Worm (Caenorhabditis elegans) whole organism, L4 larva: ENCODE data around the gene nhr-68.
A peak's percentile ranks its signal among the peaks of the same experiment; 100 is the strongest.

Experiments
- D1046.2 ChIP-seq: fragments of 200-800 bp; sonication (Bioruptor generic); IDR thresholded peaks from 2 replicates; pipeline ENCODE4 v1.3.6; 2022; ENCODE audit warnings: missing genetic modification characterization, missing compliant biosample characterization
- F26F4.8 ChIP-seq: fragments of 200-800 bp; sonication (Bioruptor generic); conservative IDR thresholded peaks from 2 replicates; pipeline ENCODE4 v1.3.6; 2022; ENCODE audit warnings: missing genetic modification characterization, missing compliant biosample characterization
- F44E2.7 ChIP-seq: fragments of 200-800 bp; sonication (Bioruptor generic); IDR thresholded peaks from 2 replicates; pipeline ENCODE4 v2.1.2; 2022; ENCODE audit warnings: missing genetic modification characterization, missing compliant biosample characterization
- F49E8.2 ChIP-seq: sonication (generic microtip); optimal IDR thresholded peaks from 2 replicates; lab custom pipeline; 2016; ENCODE audit warnings: missing compliant biosample characterization, mild to moderate bottlenecking, missing genetic modification characterization, borderline replicate concordance
- R02D3.7 ChIP-seq: fragments of 150-350 bp; sonication (generic microtip); optimal IDR thresholded peaks from 3 replicates; lab custom pipeline; 2014; ENCODE audit warnings: missing biosample characterization, missing genetic modification characterization
- T20F7.1 ChIP-seq: fragments of 200-800 bp; sonication (Bioruptor generic); optimal IDR thresholded peaks from 2 replicates; lab custom pipeline; 2018; ENCODE audit warnings: mild to moderate bottlenecking, missing genetic modification characterization, missing compliant biosample characterization
- Y105C5A.15 ChIP-seq: fragments of 200-800 bp; sonication (Bioruptor generic); IDR thresholded peaks from 2 replicates; pipeline ENCODE4 v1.3.6; 2022; ENCODE audit warnings: missing genetic modification characterization, missing compliant biosample characterization
- Y75B8A.6 ChIP-seq: fragments of 200-800 bp; sonication (Bioruptor generic); IDR thresholded peaks from 2 replicates; pipeline ENCODE4 v1.3.6; 2022; ENCODE audit warnings: missing genetic modification reagents, missing genetic modification characterization, missing compliant biosample characterization
- ZK546.5 ChIP-seq, 2 experiments: sonication (generic microtip); optimal IDR thresholded peaks; 2 replicates each; lab custom pipeline; 2017; ENCODE audit warnings: missing biosample characterization in 2 of 2, missing genetic modification characterization in 2 of 2
- ama-1 ChIP-seq: fragments of 150-350 bp; optimal IDR thresholded peaks from 2 replicates; lab custom pipeline; 2014; ENCODE audit warnings: inconsistent platforms, mixed read lengths
- ceh-20 ChIP-seq: fragments of 200-800 bp; sonication (Bioruptor generic); IDR thresholded peaks from 2 replicates; pipeline ENCODE4 v1.3.6; 2022; ENCODE audit warnings: missing genetic modification reagents, missing genetic modification characterization, missing compliant biosample characterization
- ceh-44 ChIP-seq: fragments of 200-800 bp; sonication (Bioruptor generic); IDR thresholded peaks from 2 replicates; pipeline ENCODE4 v1.3.6; 2022; ENCODE audit warnings: missing genetic modification reagents, missing genetic modification characterization, missing compliant biosample characterization
- ceh-62 ChIP-seq: sonication (generic microtip); optimal IDR thresholded peaks from 2 replicates; lab custom pipeline; 2017; ENCODE audit warnings: missing biosample characterization, missing genetic modification characterization
- cey-2 ChIP-seq: sonication (generic microtip); optimal IDR thresholded peaks from 3 replicates; lab custom pipeline; 2017; ENCODE audit warnings: missing genetic modification characterization, mild to moderate bottlenecking, missing compliant biosample characterization, antibody characterized with exemption, borderline replicate concordance; ENCODE audit not compliant: insufficient read depth
- ctbp-1 ChIP-seq: fragments of 200-800 bp; sonication (Bioruptor generic); IDR thresholded peaks from 2 replicates; pipeline ENCODE4 v1.3.6; 2022; ENCODE audit warnings: missing genetic modification reagents, missing genetic modification characterization, missing compliant biosample characterization
- daf-12 ChIP-seq: fragments of 150-350 bp; optimal IDR thresholded peaks from 2 replicates; lab custom pipeline; 2014; ENCODE audit warnings: missing biosample characterization, missing genetic modification reagents, missing genetic modification characterization
- dpl-1 ChIP-seq: fragments of 150-350 bp; optimal IDR thresholded peaks from 2 replicates; lab custom pipeline; 2014; ENCODE audit warnings: missing biosample characterization, missing genetic modification reagents, missing genetic modification characterization
- duxl-1 ChIP-seq: sonication (generic microtip); optimal IDR thresholded peaks from 2 replicates; lab custom pipeline; 2016; ENCODE audit warnings: mild to moderate bottlenecking, missing genetic modification characterization, moderate library complexity, missing compliant biosample characterization; ENCODE audit not compliant: poor library complexity
- egl-27 ChIP-seq: sonication (generic microtip); optimal IDR thresholded peaks from 3 replicates; lab custom pipeline; 2017; ENCODE audit warnings: missing biosample characterization, missing genetic modification reagents, missing genetic modification characterization
- egl-43 ChIP-seq: fragments of 200-800 bp; sonication (Bioruptor generic); IDR thresholded peaks from 2 replicates; pipeline ENCODE4 v1.3.6; 2022; ENCODE audit warnings: missing genetic modification reagents, missing genetic modification characterization, missing compliant biosample characterization
- fos-1 ChIP-seq: fragments of 150-350 bp; optimal IDR thresholded peaks from 2 replicates; lab custom pipeline; 2014; ENCODE audit warnings: missing biosample characterization, missing genetic modification characterization
- gei-8 ChIP-seq: fragments of 200-800 bp; sonication (Bioruptor generic); optimal IDR thresholded peaks from 2 replicates; lab custom pipeline; 2018; ENCODE audit warnings: mild to moderate bottlenecking, missing genetic modification characterization, missing compliant biosample characterization
- hif-1 ChIP-seq, 2 experiments: sonication (generic microtip); optimal IDR thresholded peaks; 2 replicates each; lab custom pipeline; 2016 to 2017; ENCODE audit warnings: missing compliant biosample characterization in 2 of 2, missing genetic modification characterization in 2 of 2, missing genetic modification reagents in 2 of 2, missing genotype in 2 of 2, mild to moderate bottlenecking in 1 of 2
- hlh-11 ChIP-seq: fragments of 200-800 bp; sonication (Bioruptor generic); optimal IDR thresholded peaks from 2 replicates; lab custom pipeline; 2018; ENCODE audit warnings: mild to moderate bottlenecking, missing genetic modification characterization, missing compliant biosample characterization
- hmg-1.1 ChIP-seq: fragments of 200-800 bp; sonication (Bioruptor generic); IDR thresholded peaks from 2 replicates; pipeline ENCODE4 v1.3.6; 2022; ENCODE audit warnings: missing genetic modification reagents, missing genetic modification characterization, missing compliant biosample characterization
- jun-1 ChIP-seq: fragments of 150-350 bp; optimal IDR thresholded peaks from 2 replicates; lab custom pipeline; 2014; ENCODE audit warnings: missing biosample characterization, missing genetic modification reagents, missing genetic modification characterization
- lin-13 ChIP-seq: fragments of 150-350 bp; optimal IDR thresholded peaks from 2 replicates; lab custom pipeline; 2014; ENCODE audit warnings: missing biosample characterization, missing genetic modification reagents, missing genetic modification characterization
- lin-29 ChIP-seq: fragments of 200-800 bp; sonication (Bioruptor generic); IDR thresholded peaks from 2 replicates; pipeline ENCODE4 v1.3.6; 2022; ENCODE audit warnings: missing genetic modification reagents, missing genetic modification characterization, missing compliant biosample characterization
- lin-38 ChIP-seq: fragments of 200-800 bp; sonication (Bioruptor generic); IDR thresholded peaks from 2 replicates; pipeline ENCODE4 v1.3.6; 2022; ENCODE audit warnings: missing genetic modification reagents, missing genetic modification characterization, missing compliant biosample characterization
- lir-3 ChIP-seq: sonication (generic microtip); optimal IDR thresholded peaks from 2 replicates; lab custom pipeline; 2016; ENCODE audit warnings: mild to moderate bottlenecking, missing genetic modification characterization, missing compliant biosample characterization
- madf-9 ChIP-seq: fragments of 200-800 bp; sonication (Bioruptor generic); conservative IDR thresholded peaks from 2 replicates; pipeline ENCODE4 v1.3.6; 2022; ENCODE audit warnings: missing genetic modification reagents, missing genetic modification characterization, missing compliant biosample characterization
- mep-1 ChIP-seq: fragments of 150-350 bp; sonication (generic microtip); optimal IDR thresholded peaks from 3 replicates; lab custom pipeline; 2014; ENCODE audit warnings: missing biosample characterization, missing genetic modification characterization
- mxl-2 ChIP-seq: fragments of 200-800 bp; sonication (Bioruptor generic); conservative IDR thresholded peaks from 2 replicates; pipeline ENCODE4 v1.3.6; 2022; ENCODE audit warnings: missing genetic modification reagents, missing genetic modification characterization, missing compliant biosample characterization
- mxl-3 ChIP-seq: fragments of 200-800 bp; sonication (Bioruptor generic); optimal IDR thresholded peaks from 2 replicates; lab custom pipeline; 2018; ENCODE audit warnings: mild to moderate bottlenecking, missing genetic modification characterization, missing compliant biosample characterization
- nhr-102 ChIP-seq: sonication (generic microtip); optimal IDR thresholded peaks from 2 replicates; lab custom pipeline; 2016; ENCODE audit warnings: mild to moderate bottlenecking, missing genetic modification characterization, moderate library complexity, missing compliant biosample characterization
- nhr-41 ChIP-seq: fragments of 200-800 bp; sonication (Bioruptor generic); IDR thresholded peaks from 2 replicates; pipeline ENCODE4 v1.3.6; 2022; ENCODE audit warnings: missing genetic modification reagents, missing genetic modification characterization, missing compliant biosample characterization
- nhr-48 ChIP-seq: sonication (generic microtip); optimal IDR thresholded peaks from 2 replicates; lab custom pipeline; 2016; ENCODE audit warnings: mild to moderate bottlenecking, missing genetic modification characterization, missing compliant biosample characterization
- nhr-6 ChIP-seq: fragments of 150-350 bp; optimal IDR thresholded peaks from 2 replicates; lab custom pipeline; 2014; ENCODE audit warnings: missing biosample characterization, missing genetic modification characterization
- nhr-76 ChIP-seq: fragments of 150-350 bp; optimal IDR thresholded peaks from 2 replicates; lab custom pipeline; 2014; ENCODE audit warnings: missing biosample characterization, missing genetic modification characterization
- saeg-2 ChIP-seq: fragments of 200-800 bp; sonication (Bioruptor generic); IDR thresholded peaks from 2 replicates; pipeline ENCODE4 v1.3.6; 2022; ENCODE audit warnings: missing genetic modification reagents, missing genetic modification characterization, missing compliant biosample characterization
- sdz-12 ChIP-seq: fragments of 200-800 bp; sonication (Bioruptor generic); optimal IDR thresholded peaks from 2 replicates; lab custom pipeline; 2018; ENCODE audit warnings: mild to moderate bottlenecking, missing genetic modification characterization, missing compliant biosample characterization
- skn-1 ChIP-seq: fragments of 150-350 bp; optimal IDR thresholded peaks from 2 replicates; lab custom pipeline; 2014; ENCODE audit warnings: missing biosample characterization, missing genetic modification characterization
- snpc-1.2 ChIP-seq: fragments of 200-800 bp; sonication (Bioruptor generic); IDR thresholded peaks from 2 replicates; pipeline ENCODE4 v1.3.6; 2022; ENCODE audit warnings: missing genetic modification reagents, missing genetic modification characterization, missing compliant biosample characterization
- snpc-4 ChIP-seq: fragments of 150-350 bp; optimal IDR thresholded peaks from 2 replicates; lab custom pipeline; 2014; ENCODE audit warnings: missing biosample characterization, missing genetic modification characterization
- spr-1 ChIP-seq: sonication (generic microtip); optimal IDR thresholded peaks from 2 replicates; lab custom pipeline; 2016; ENCODE audit warnings: mild to moderate bottlenecking, missing genetic modification characterization, missing compliant biosample characterization
- spr-3 ChIP-seq: fragments of 200-800 bp; sonication (Bioruptor generic); optimal IDR thresholded peaks from 2 replicates; lab custom pipeline; 2018; ENCODE audit warnings: mild to moderate bottlenecking, missing genetic modification characterization, missing compliant biosample characterization
- tra-1 ChIP-seq: fragments of 200-800 bp; sonication (Bioruptor generic); IDR thresholded peaks from 2 replicates; pipeline ENCODE4 v1.3.6; 2022; ENCODE audit warnings: missing genetic modification reagents, missing genetic modification characterization, missing compliant biosample characterization
- unc-62 ChIP-seq, 3 experiments: fragments of 150-350 bp in 1 of 3; sonication (generic microtip); optimal IDR thresholded peaks in 2 of 3; peaks in 1 of 3; 1 replicate in 1 of 3; 2 replicates in 2 of 3; lab custom pipeline; 2014 to 2017; ENCODE audit warnings: missing biosample characterization in 3 of 3, missing genetic modification characterization in 3 of 3, missing genetic modification reagents in 3 of 3, missing genotype in 1 of 3
- zag-1 ChIP-seq: fragments of 150-350 bp; optimal IDR thresholded peaks from 2 replicates; lab custom pipeline; 2014; ENCODE audit warnings: missing biosample characterization, missing genetic modification characterization
- zfp-2 ChIP-seq: sonication (generic microtip); optimal IDR thresholded peaks from 2 replicates; lab custom pipeline; 2016; ENCODE audit warnings: mild to moderate bottlenecking, missing genetic modification characterization, missing compliant biosample characterization
- zip-2 ChIP-seq: fragments of 150-350 bp; optimal IDR thresholded peaks from 2 replicates; lab custom pipeline; 2014; ENCODE audit warnings: missing biosample characterization, missing genetic modification characterization
- ztf-7 ChIP-seq: fragments of 150-350 bp; optimal IDR thresholded peaks from 2 replicates; lab custom pipeline; 2014; ENCODE audit warnings: missing biosample characterization, missing genetic modification characterization

nhr-68 gene

DNA sequence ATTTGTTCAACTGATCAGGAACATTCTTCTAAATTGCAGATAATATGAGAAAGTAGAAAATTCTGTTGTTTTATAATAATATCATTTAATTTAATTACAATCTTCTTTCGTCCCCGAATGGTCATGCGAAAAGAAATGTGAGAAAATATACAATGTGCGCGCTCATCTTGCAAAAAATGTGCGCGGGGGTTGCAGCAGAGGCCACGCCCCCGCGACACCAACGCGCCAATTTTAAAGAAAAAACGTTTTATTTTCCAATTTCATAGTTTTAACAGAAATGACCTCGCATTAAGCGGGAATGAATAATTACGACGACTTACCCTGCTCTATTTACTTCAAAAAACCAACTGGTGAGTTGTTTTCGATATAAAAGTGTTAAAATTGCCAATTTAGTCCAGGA, 37.2 kb downstream of the nhr-68 start, which contains the start of gene sas-5 (continued):
- TF ChIP-seq ceh-62 (tag; lab: Kevin White, UChicago) (no peak), lin-29 (GFP tag; lab: Robert Waterston, UW) (no peak), ctbp-1 (GFP tag; lab: Robert Waterston, UW) (no peak), snpc-4 (tag; lab: Kevin White, UChicago) (no peak), nhr-48 (tag; lab: Kevin White, UChicago) (peak; percentile 39), daf-12 (tag; lab: Kevin White, UChicago) (no peak), hmg-1.1 (GFP tag; lab: Robert Waterston, UW) (peak; percentile 79), lin-13 (GFP tag; lab: Kevin White, UChicago) (peak; percentile 61), egl-43 (GFP tag; lab: Robert Waterston, UW) (peak; percentile 64; the same call in 1 of the 2 replicates), nhr-102 (tag; lab: Kevin White, UChicago) (peak; percentile 52), jun-1 (tag; lab: Kevin White, UChicago) (no peak), ztf-7 (tag; lab: Kevin White, UChicago) (peak; percentile 4), zip-2 (tag; lab: Kevin White, UChicago) (no peak), sdz-12 (GFP tag; lab: Kevin White, UChicago) (no peak), ZK546.5 (tag; optimal IDR thresholded peaks at IDR 0.05; lab: Kevin White, UChicago) (no peak), cey-2 (no peak), zfp-2 (tag; lab: Kevin White, UChicago) (no peak), F44E2.7 (GFP tag; lab: Robert Waterston, UW) (no peak), fos-1 (tag; lab: Kevin White, UChicago) (no peak), nhr-6 (tag; lab: Kevin White, UChicago) (peak; percentile 46), F49E8.2 (tag; lab: Kevin White, UChicago) (no peak), spr-3 (GFP tag; lab: Kevin White, UChicago) (no peak), duxl-1 (tag; lab: Kevin White, UChicago) (peak; percentile 88), saeg-2 (GFP tag; lab: Robert Waterston, UW) (no peak), T20F7.1 (GFP tag; lab: Kevin White, UChicago) (no peak), nhr-76 (tag; lab: Kevin White, UChicago) (no peak), F26F4.8 (GFP tag; lab: Robert Waterston, UW) (no peak), hlh-11 (tag; lab: Kevin White, UChicago) (peak; percentile 64), mxl-2 (no peak), madf-9 (no peak), skn-1 (tag; lab: Kevin White, UChicago) (no peak), unc-62 (GFP tag; optimal IDR thresholded peaks at IDR 0.05 in 1 of 2; lab: Kevin White, UChicago) (no peak), unc-62 (tag; optimal IDR thresholded peaks at IDR 0.05; lab: Kevin White, UChicago) (no peak), nhr-41 (GFP tag; lab: Robert Waterston, UW) (no peak), tra-1 (GFP tag; lab: Robert Waterston, UW) (0 out of 2 replicates have a peak, but pooled peaks have one; percentile 20), D1046.2 (no peak), ama-1 (lab: Kevin White, UChicago) (no peak), Y75B8A.6 (no peak), mep-1 (tag; lab: Kevin White, UChicago) (peak; percentile 74), snpc-1.2 (GFP tag; lab: Robert Waterston, UW) (peak; percentile 37; the same call in 1 of the 2 replicates), hif-1 (tag; optimal IDR thresholded peaks at IDR 0.05; lab: Kevin White, UChicago) (peak in 1 of 2 experiments; percentile 54), dpl-1 (peak; percentile 93), lin-38 (peak; percentile 81), R02D3.7 (tag; lab: Kevin White, UChicago) (no peak), Y105C5A.15 (GFP tag; lab: Robert Waterston, UW) (no peak), ceh-44 (GFP tag; lab: Robert Waterston, UW) (no peak), zag-1 (tag; lab: Kevin White, UChicago) (no peak), gei-8 (no peak), egl-27 (tag; lab: Kevin White, UChicago) (no peak), mxl-3 (GFP tag; lab: Kevin White, UChicago) (no peak), spr-1 (peak; percentile 57), lir-3 (tag; lab: Kevin White, UChicago) (no peak), ceh-20 (GFP tag; lab: Robert Waterston, UW) (no peak; the same call in 1 of the 2 replicates)
